Fruit fly (Drosophila melanogaster): ENCODE data around the gene Rca1.

Rca1 gene

DNA sequence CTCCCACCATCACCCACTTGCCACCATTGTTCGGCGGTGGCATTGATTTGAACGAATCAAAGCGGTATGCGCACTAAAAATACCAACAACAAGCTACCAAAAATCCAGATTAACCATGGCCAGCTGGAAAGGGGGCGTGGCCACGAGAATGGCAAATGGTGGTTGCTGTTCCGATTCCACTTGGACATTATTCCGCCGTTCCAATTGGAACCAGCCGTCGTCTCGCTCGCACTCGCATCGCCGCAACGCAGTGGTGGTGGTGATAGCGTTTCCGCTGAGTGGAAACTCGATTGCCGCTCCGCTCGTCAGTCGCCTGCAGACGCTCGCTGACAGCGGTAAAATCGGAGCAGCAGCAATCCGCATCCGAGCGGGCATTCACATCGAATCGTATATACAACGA lies 30.5 kb upstream of the Rca1 start, which contains the start of gene sens-2 (continued):
- TF ChIP-seq Ets97D (GFP tag; optimal IDR thresholded peaks at IDR 0.05) = peak; percentile 43
- no peak for TF ChIP-seq Taf1 (GFP tag; IDR thresholded peaks at IDR 0.05)
- no peak for TF ChIP-seq CG4282 (GFP tag; optimal IDR thresholded peaks at IDR 0.05)
- TF ChIP-seq gt (GFP tag; IDR thresholded peaks at IDR 0.05) = no peak
- no peak for TF ChIP-seq Hr39 (optimal IDR thresholded peaks at IDR 0.05)
- no peak for TF ChIP-seq HLH3B (GFP tag; IDR thresholded peaks at IDR 0.05)
- TF ChIP-seq Kr (GFP tag; optimal IDR thresholded peaks at IDR 0.05) = no peak
- no peak for TF ChIP-seq caup (GFP tag; optimal IDR thresholded peaks at IDR 0.05; ENCODE audit: severe bottlenecking)
- no peak for TF ChIP-seq Sin3A (optimal IDR thresholded peaks at IDR 0.05)
- no peak for TF ChIP-seq tup (GFP tag; optimal IDR thresholded peaks at IDR 0.05)
- TF ChIP-seq Atf3 (GFP tag; optimal IDR thresholded peaks at IDR 0.05) = no peak
- no peak for TF ChIP-seq CG43689 (GFP tag; IDR thresholded peaks at IDR 0.05)
- no peak for TF ChIP-seq C15 (GFP tag; IDR thresholded peaks at IDR 0.05)
- no peak for TF ChIP-seq run (tag; optimal IDR thresholded peaks at IDR 0.05)
- peak; percentile 84 for TF ChIP-seq Hey (tag; optimal IDR thresholded peaks at IDR 0.05)
- TF ChIP-seq H15 (GFP tag; IDR thresholded peaks at IDR 0.05) = no peak
- no peak for TF ChIP-seq HLH4C (GFP tag; IDR thresholded peaks at IDR 0.05; ENCODE audit: partially characterized antibody)
- TF ChIP-seq CG12104 (GFP tag; optimal IDR thresholded peaks at IDR 0.05) = no peak
- no peak for TF ChIP-seq BtbVII (GFP tag; optimal IDR thresholded peaks at IDR 0.05)
- no peak for TF ChIP-seq Aef1 (GFP tag; IDR thresholded peaks at IDR 0.05)
- TF ChIP-seq CG12155 (GFP tag; optimal IDR thresholded peaks at IDR 0.05) = peak; percentile 19
- no peak for TF ChIP-seq CG12299 (tag; optimal IDR thresholded peaks at IDR 0.05)
- TF ChIP-seq CG6791 (GFP tag; IDR thresholded peaks at IDR 0.05; ENCODE audit: partially characterized antibody) = no peak
- TF ChIP-seq mirr (GFP tag; optimal IDR thresholded peaks at IDR 0.05) = peak; percentile 41
- TF ChIP-seq Side (GFP tag; optimal IDR thresholded peaks at IDR 0.05) = no peak
- no peak for TF ChIP-seq CG9876 (GFP tag; optimal IDR thresholded peaks at IDR 0.05)
- no peak for TF ChIP-seq wdn (GFP tag; IDR thresholded peaks at IDR 0.05)
- TF ChIP-seq luna (GFP tag; optimal IDR thresholded peaks at IDR 0.05) = no peak
- no peak for TF ChIP-seq Stat92E (GFP tag; optimal IDR thresholded peaks at IDR 0.05)
- no peak for TF ChIP-seq B-H1 (GFP tag; IDR thresholded peaks at IDR 0.05)
- no peak; the same call in 1 of the 2 replicates for TF ChIP-seq amos (GFP tag; IDR thresholded peaks at IDR 0.05; ENCODE audit: partially characterized antibody)
- TF ChIP-seq CG10959 (GFP tag; IDR thresholded peaks at IDR 0.05) = no peak
- TF ChIP-seq CG10274 (GFP tag; optimal IDR thresholded peaks at IDR 0.05) = no peak
- TF ChIP-seq vvl (GFP tag; IDR thresholded peaks at IDR 0.05) = peak; percentile 50
- no peak for TF ChIP-seq CG11456 (GFP tag; IDR thresholded peaks at IDR 0.05)
- no peak for TF ChIP-seq CG17385 (GFP tag; optimal IDR thresholded peaks at IDR 0.05)
- TF ChIP-seq Lhr (GFP tag; optimal IDR thresholded peaks at IDR 0.05) = no peak
- no peak for TF ChIP-seq al (GFP tag; IDR thresholded peaks at IDR 0.05)
- TF ChIP-seq exex (tag; optimal IDR thresholded peaks at IDR 0.05) = no peak
- TF ChIP-seq ken (GFP tag; IDR thresholded peaks at IDR 0.05) = no peak
- no peak for TF ChIP-seq cwo (GFP tag; optimal IDR thresholded peaks at IDR 0.05)
- TF ChIP-seq CG2875 (GFP tag; optimal IDR thresholded peaks at IDR 0.05) = no peak
- TF ChIP-seq fd102C (GFP tag; optimal IDR thresholded peaks at IDR 0.05) = no peak
- TF ChIP-seq CG2129 (GFP tag; IDR thresholded peaks at IDR 0.05; ENCODE audit: partially characterized antibody) = no peak

Data from whole organism, embryonic.